Fruit fly (Drosophila melanogaster) whole organism, embryonic: ENCODE results near the gene CHES-1-like.

Source experiments
- Adf1 ChIP-seq: fragments of 200-800 bp; sonication (Bioruptor generic); IDR thresholded peaks from 2 replicates; pipeline ENCODE4 v1.3.6; 2022; ENCODE audit warnings: missing biosample characterization, missing genetic modification characterization
- Atf6 ChIP-seq: fragments of 200-800 bp; sonication (Bioruptor generic); IDR thresholded peaks from 2 replicates; pipeline ENCODE4 v1.3.6; 2022; ENCODE audit warnings: missing biosample characterization, missing genetic modification characterization
- CG11695 ChIP-seq: fragments of 200-800 bp; sonication (Bioruptor generic); IDR thresholded peaks from 3 replicates; pipeline ENCODE4 v1.3.6; 2022; ENCODE audit warnings: missing biosample characterization, missing genetic modification characterization
- CG12769 ChIP-seq: fragments of 200-800 bp; sonication (Bioruptor generic); optimal IDR thresholded peaks from 2 replicates; lab custom pipeline; 2019; ENCODE audit warnings: missing biosample characterization, mild to moderate bottlenecking, missing genetic modification characterization, moderate library complexity
- CG12942 ChIP-seq: fragments of 200-800 bp; sonication (Bioruptor generic); optimal IDR thresholded peaks from 3 replicates; lab custom pipeline; 2016; ENCODE audit warnings: missing biosample characterization, missing genetic modification characterization
- CG13296 ChIP-seq: fragments of 200-800 bp; sonication (Bioruptor generic); optimal IDR thresholded peaks from 3 replicates; lab custom pipeline; 2018; ENCODE audit warnings: missing biosample characterization, mild to moderate bottlenecking, missing genetic modification characterization
- CG15601 ChIP-seq: fragments of 200-800 bp; sonication (Bioruptor generic); optimal IDR thresholded peaks from 3 replicates; lab custom pipeline; 2019; ENCODE audit warnings: missing biosample characterization, mild to moderate bottlenecking, missing genetic modification characterization, moderate library complexity
- CG1602 ChIP-seq: fragments of 200-800 bp; sonication (Bioruptor generic); optimal IDR thresholded peaks from 3 replicates; lab custom pipeline; 2016; ENCODE audit warnings: missing biosample characterization, missing genetic modification characterization
- CG17359 ChIP-seq: fragments of 200-800 bp; sonication (Bioruptor generic); optimal IDR thresholded peaks from 3 replicates; lab custom pipeline; 2018; ENCODE audit warnings: missing biosample characterization, mild to moderate bottlenecking, missing genetic modification characterization, moderate library complexity
- CG17385 ChIP-seq: fragments of 200-800 bp; sonication (Bioruptor generic); optimal IDR thresholded peaks from 3 replicates; lab custom pipeline; 2018; ENCODE audit warnings: missing biosample characterization, mild to moderate bottlenecking, missing genetic modification characterization
- CG2712 ChIP-seq: fragments of 200-800 bp; optimal IDR thresholded peaks from 3 replicates; lab custom pipeline; 2019; ENCODE audit warnings: missing biosample characterization, mild to moderate bottlenecking, missing genetic modification characterization, moderate library complexity
- CG30020 ChIP-seq: fragments of 200-800 bp; optimal IDR thresholded peaks from 2 replicates; lab custom pipeline; 2019; ENCODE audit warnings: missing biosample characterization, mild to moderate bottlenecking, missing genetic modification characterization, moderate library complexity
- CG30431 ChIP-seq: fragments of 200-800 bp; sonication (Bioruptor generic); optimal IDR thresholded peaks from 2 replicates; lab custom pipeline; 2017; ENCODE audit warnings: missing biosample characterization, missing genetic modification characterization
- CG7357 ChIP-seq: fragments of 200-800 bp; sonication (Bioruptor generic); IDR thresholded peaks from 3 replicates; pipeline ENCODE4 v1.3.6; 2022; ENCODE audit warnings: missing biosample characterization, missing genetic modification characterization
- CG7839 ChIP-seq: fragments of 200-800 bp; sonication (Bioruptor generic); optimal IDR thresholded peaks from 3 replicates; lab custom pipeline; 2018; ENCODE audit warnings: missing biosample characterization, mild to moderate bottlenecking, missing genetic modification characterization, moderate library complexity
- CG8290 ChIP-seq, 3 experiments: fragments of 200-800 bp; sonication (Bioruptor generic); optimal IDR thresholded peaks; 2 replicates each; lab custom pipeline; 2016 to 2019; ENCODE audit warnings: missing biosample characterization in 3 of 3, missing genetic modification characterization in 3 of 3, mild to moderate bottlenecking in 2 of 3, moderate library complexity in 1 of 3
- CG8944 ChIP-seq: fragments of 200-800 bp; sonication (Bioruptor generic); optimal IDR thresholded peaks from 3 replicates; lab custom pipeline; 2016; ENCODE audit warnings: missing biosample characterization, missing genetic modification characterization
- Dp ChIP-seq: fragments of 200-800 bp; sonication (Bioruptor generic); optimal IDR thresholded peaks from 2 replicates; lab custom pipeline; 2018; ENCODE audit warnings: missing biosample characterization, mild to moderate bottlenecking, missing genetic modification characterization, moderate library complexity
- Drgx ChIP-seq: fragments of 200-800 bp; sonication (Bioruptor generic); IDR thresholded peaks from 2 replicates; pipeline ENCODE4 v1.3.6; 2022; ENCODE audit warnings: missing biosample characterization, missing genetic modification characterization
- Kr ChIP-seq: fragments of 200-800 bp; sonication (Bioruptor generic); optimal IDR thresholded peaks from 2 replicates; lab custom pipeline; 2017; ENCODE audit warnings: missing biosample characterization, mild to moderate bottlenecking, missing genetic modification characterization
- Med ChIP-seq: fragments of 200-800 bp; sonication (Bioruptor generic); peaks from one replicate; lab custom pipeline; 2016; ENCODE audit warnings: missing biosample characterization, missing genetic modification characterization, mild to moderate bottlenecking, inconsistent platforms, moderate library complexity
- Myb ChIP-seq: fragments of 200-800 bp; sonication (Bioruptor generic); optimal IDR thresholded peaks from 2 replicates; lab custom pipeline; 2016; ENCODE audit warnings: missing biosample characterization, missing genetic modification characterization
- Pdp1 ChIP-seq, 2 experiments: fragments of 200-800 bp; sonication (Bioruptor generic); optimal IDR thresholded peaks; 3 replicates each; lab custom pipeline; 2016; ENCODE audit warnings: missing biosample characterization in 2 of 2, missing genetic modification characterization in 2 of 2, mild to moderate bottlenecking in 1 of 2, moderate library complexity in 1 of 2
- Rfx ChIP-seq: fragments of 200-800 bp; sonication (Bioruptor generic); IDR thresholded peaks from 2 replicates; pipeline ENCODE4 v1.3.6; 2022; ENCODE audit warnings: missing biosample characterization, missing genetic modification characterization
- ato ChIP-seq: fragments of 200-800 bp; sonication (Bioruptor generic); IDR thresholded peaks from 2 replicates; pipeline ENCODE4 v1.3.6; 2022; ENCODE audit warnings: missing biosample characterization, missing genetic modification characterization; ENCODE audit not compliant: partially characterized antibody
- cg ChIP-seq: fragments of 200-800 bp; sonication (Bioruptor generic); optimal IDR thresholded peaks from 3 replicates; lab custom pipeline; 2019; ENCODE audit warnings: missing biosample characterization, mild to moderate bottlenecking, missing genetic modification characterization, moderate library complexity
- ci ChIP-seq: fragments of 200-800 bp; sonication (Bioruptor generic); IDR thresholded peaks from 3 replicates; pipeline ENCODE4 v1.3.6; 2022; ENCODE audit warnings: missing biosample characterization, missing genetic modification characterization
- crol ChIP-seq: fragments of 200-800 bp; sonication (Bioruptor generic); IDR thresholded peaks from 2 replicates; pipeline ENCODE4 v1.3.6; 2022; ENCODE audit warnings: missing biosample characterization, missing genetic modification characterization
- dmrt99B ChIP-seq: fragments of 200-800 bp; sonication (Bioruptor generic); optimal IDR thresholded peaks from 2 replicates; lab custom pipeline; 2018; ENCODE audit warnings: missing biosample characterization, mild to moderate bottlenecking, missing genetic modification characterization, moderate library complexity
- eve ChIP-seq, 2 experiments: fragments of >200 bp; optimal IDR thresholded peaks; 2 replicates each; lab custom pipeline; 2017; ENCODE audit warnings: missing biosample characterization in 2 of 2, missing genetic modification characterization in 2 of 2
- fd96Cb ChIP-seq: fragments of 200-800 bp; sonication (Bioruptor generic); optimal IDR thresholded peaks from 2 replicates; lab custom pipeline; 2018; ENCODE audit warnings: missing biosample characterization, mild to moderate bottlenecking, missing genetic modification characterization, moderate library complexity
- hbn ChIP-seq: fragments of 200-800 bp; sonication (Bioruptor generic); IDR thresholded peaks from 2 replicates; pipeline ENCODE4 v1.3.6; 2022; ENCODE audit warnings: missing biosample characterization, missing genetic modification characterization; ENCODE audit not compliant: partially characterized antibody
- inv ChIP-seq: fragments of 200-800 bp; sonication (Bioruptor generic); IDR thresholded peaks from 2 replicates; pipeline ENCODE4 v1.3.6; 2022; ENCODE audit warnings: missing biosample characterization, missing genetic modification characterization; ENCODE audit not compliant: partially characterized antibody
- jigr1 ChIP-seq: fragments of 200-800 bp; sonication (Bioruptor generic); IDR thresholded peaks from 3 replicates; pipeline ENCODE4 v1.3.6; 2022; ENCODE audit warnings: missing biosample characterization, missing genetic modification characterization
- lilli ChIP-seq: fragments of 200-800 bp; sonication (Bioruptor generic); optimal IDR thresholded peaks from 3 replicates; lab custom pipeline; 2016; ENCODE audit warnings: missing biosample characterization, missing genetic modification characterization
- lmd ChIP-seq: fragments of 200-800 bp; sonication (Bioruptor generic); IDR thresholded peaks from 2 replicates; pipeline ENCODE4 v1.3.6; 2022; ENCODE audit warnings: missing biosample characterization, missing genetic modification characterization
- pfk ChIP-seq: fragments of 200-800 bp; sonication (Bioruptor generic); optimal IDR thresholded peaks from 2 replicates; lab custom pipeline; 2018; ENCODE audit warnings: missing biosample characterization, mild to moderate bottlenecking, missing genetic modification characterization, moderate library complexity
- sens ChIP-seq: fragments of 200-800 bp; sonication (Bioruptor generic); peaks from one replicate; lab custom pipeline; 2016; ENCODE audit warnings: missing biosample characterization, missing genetic modification characterization
- slou ChIP-seq: fragments of 200-800 bp; sonication (Bioruptor generic); optimal IDR thresholded peaks from 3 replicates; lab custom pipeline; 2016; ENCODE audit warnings: missing biosample characterization, missing genetic modification characterization
- sqz ChIP-seq: fragments of 200-800 bp; sonication (Bioruptor generic); optimal IDR thresholded peaks from 3 replicates; lab custom pipeline; 2018; ENCODE audit warnings: missing biosample characterization, mild to moderate bottlenecking, missing genetic modification characterization
- ssp ChIP-seq: fragments of 200-800 bp; sonication (Bioruptor generic); IDR thresholded peaks from 2 replicates; pipeline ENCODE4 v1.3.6; 2022; ENCODE audit warnings: missing biosample characterization, missing genetic modification characterization
- stwl ChIP-seq: fragments of 200-800 bp; sonication (Bioruptor generic); optimal IDR thresholded peaks from 3 replicates; lab custom pipeline; 2018; ENCODE audit warnings: missing biosample characterization, mild to moderate bottlenecking, missing genetic modification characterization, moderate library complexity
- tgo ChIP-seq: fragments of 200-800 bp; sonication (Bioruptor generic); IDR thresholded peaks from 3 replicates; pipeline ENCODE4 v1.3.6; 2022; ENCODE audit warnings: missing biosample characterization, missing genetic modification characterization
- tll ChIP-seq, 2 experiments: fragments of 200-800 bp in 1 of 2; fragments of >200 bp in 1 of 2; sonication (Bioruptor generic) in 1 of 2; optimal IDR thresholded peaks; 2 replicates each; lab custom pipeline; 2017 to 2019; ENCODE audit warnings: missing biosample characterization in 2 of 2, missing genetic modification characterization in 2 of 2, mild to moderate bottlenecking in 1 of 2, moderate library complexity in 1 of 2
- twi ChIP-seq: fragments of 200-800 bp; optimal IDR thresholded peaks from 2 replicates; lab custom pipeline; 2019; ENCODE audit warnings: missing biosample characterization, mild to moderate bottlenecking, missing genetic modification characterization, moderate library complexity
- vfl ChIP-seq: fragments of 200-800 bp; sonication (Bioruptor generic); optimal IDR thresholded peaks from 2 replicates; lab custom pipeline; 2016; ENCODE audit warnings: missing biosample characterization, missing genetic modification characterization
- wek ChIP-seq: fragments of 200-800 bp; sonication (Bioruptor generic); optimal IDR thresholded peaks from 3 replicates; lab custom pipeline; 2018; ENCODE audit warnings: missing biosample characterization, mild to moderate bottlenecking, missing genetic modification characterization, moderate library complexity

CHES-1-like gene

DNA sequence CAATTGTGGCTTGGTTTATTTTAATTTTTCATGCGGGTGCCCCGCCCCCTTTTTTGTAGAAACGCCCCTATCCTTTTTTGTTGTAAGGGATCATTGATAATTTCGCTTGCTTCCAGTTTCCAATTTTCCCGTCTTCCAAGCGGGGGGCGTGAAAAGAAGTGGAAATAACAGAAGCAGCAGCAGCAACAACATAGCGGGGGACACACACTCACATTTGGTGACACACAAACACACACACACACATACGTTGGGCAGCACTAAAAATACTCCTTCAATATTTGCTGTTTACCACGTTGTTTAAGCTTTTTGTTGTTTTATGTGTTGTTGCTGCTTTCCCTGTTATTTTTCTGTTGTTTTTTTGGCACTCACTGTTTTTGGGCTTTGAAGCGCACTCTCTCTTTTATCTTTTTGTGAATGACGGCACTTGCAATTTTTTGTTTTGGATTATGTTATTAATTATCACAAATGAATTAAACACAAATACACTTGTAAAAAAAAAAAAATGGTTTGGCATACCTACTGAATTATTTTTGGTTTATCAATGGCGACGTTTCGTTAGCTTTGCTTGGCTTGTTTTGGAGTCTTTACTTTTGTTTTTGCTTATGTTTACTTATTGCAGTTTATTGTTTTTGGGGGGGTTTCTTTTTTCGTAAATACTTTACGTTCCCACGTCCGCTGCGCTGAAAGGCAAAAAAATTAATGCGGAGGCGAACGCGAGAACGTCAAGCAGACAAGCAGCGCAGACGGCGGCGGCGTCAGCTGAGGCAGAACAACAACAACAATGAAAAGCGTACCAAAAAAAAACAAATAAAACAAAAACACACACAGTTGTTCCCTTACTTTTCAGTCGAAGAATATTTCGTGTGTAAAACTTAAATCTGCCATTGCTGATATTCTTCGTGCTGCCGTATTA lies 4.7 kb downstream of the CHES-1-like start (continued):
- TF ChIP-seq wek (GFP tag; lab: Kevin White, UChicago) (peak; percentile 15), twi (tag; lab: Kevin White, UChicago) (peak; percentile 22), Rfx (GFP tag; lab: Robert Waterston, UW) (peak; percentile 22; the same call in 1 of the 2 replicates), Myb (GFP tag; lab: Kevin White, UChicago) (no peak), sens (peak; percentile 41), CG8290 (GFP tag; optimal IDR thresholded peaks at IDR 0.05; lab: Kevin White, UChicago) (no peak), CG8290 (tag; optimal IDR thresholded peaks at IDR 0.05; lab: Kevin White, UChicago) (peak in 1 of 2 experiments; percentile 36), CG2712 (tag; lab: Kevin White, UChicago) (no peak), Med (GFP tag; lab: Kevin White, UChicago) (peak; percentile 74), Adf1 (peak; percentile 87), tll (GFP tag; optimal IDR thresholded peaks at IDR 0.05; lab: Kevin White, UChicago) (no peak), CG12769 (tag; lab: Kevin White, UChicago) (peak; percentile 14), CG15601 (tag; lab: Kevin White, UChicago) (peak; percentile 36), CG1602 (GFP tag; lab: Kevin White, UChicago) (no peak), ato (GFP tag; lab: Robert Waterston, UW) (no peak), dmrt99B (tag; lab: Kevin White, UChicago) (peak; percentile 5), lmd (GFP tag; lab: Robert Waterston, UW) (no peak), CG7839 (tag; lab: Kevin White, UChicago) (no peak), crol (peak; percentile 61), ci (GFP tag; lab: Robert Waterston, UW) (peak; percentile 53; the same call in 2 of the 3 replicates), CG17359 (tag; lab: Kevin White, UChicago) (peak; percentile 7), hbn (GFP tag; lab: Robert Waterston, UW) (no peak), Drgx (peak; percentile 5; the same call in 1 of the 2 replicates), sqz (GFP tag; lab: Kevin White, UChicago) (peak; percentile 23), cg (GFP tag; lab: Kevin White, UChicago) (peak; percentile 48)

DNA sequence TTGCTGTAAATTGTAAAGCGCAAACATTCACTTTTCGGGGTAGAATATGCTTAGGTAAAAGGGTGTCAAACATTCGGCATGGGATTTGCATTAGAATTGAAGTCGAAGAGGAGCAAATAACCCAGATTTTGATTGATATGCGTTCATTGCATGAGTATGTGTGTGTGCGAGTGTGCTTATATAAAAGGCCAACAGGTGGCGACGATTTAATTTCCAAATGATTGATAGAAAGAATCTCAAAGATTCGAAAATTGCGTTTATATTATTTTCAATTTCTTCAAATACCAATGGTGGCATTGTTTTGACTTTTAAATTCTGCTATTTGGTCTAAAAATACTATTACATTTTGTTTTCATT lies 5.3 kb downstream of the CHES-1-like start:
- no peak for TF ChIP-seq stwl (tag; lab: Kevin White, UChicago)
- peak; percentile 69 for TF ChIP-seq sens
- TF ChIP-seq ssp (GFP tag; lab: Robert Waterston, UW), result no peak
- no peak for TF ChIP-seq CG8944 (GFP tag; lab: Kevin White, UChicago)
- peak in 1 of 2 experiments; percentile 39 for TF ChIP-seq eve (GFP tag; optimal IDR thresholded peaks at IDR 0.05; lab: Kevin White, UChicago)
- no peak for TF ChIP-seq lilli (GFP tag; lab: Kevin White, UChicago)
- TF ChIP-seq Dp, result no peak
- no peak for TF ChIP-seq pfk (GFP tag; lab: Kevin White, UChicago)
- no peak for TF ChIP-seq CG17385
- TF ChIP-seq CG30431 (GFP tag; lab: Kevin White, UChicago), result peak; percentile 11
- no peak for TF ChIP-seq CG13296 (GFP tag; lab: Kevin White, UChicago)
- peak; percentile 6 for TF ChIP-seq vfl (GFP tag; lab: Kevin White, UChicago)
- TF ChIP-seq Kr (GFP tag; lab: Kevin White, UChicago), result no peak
- no peak for TF ChIP-seq CG12942
- no peak for TF ChIP-seq CG30020 (tag; lab: Kevin White, UChicago)
- TF ChIP-seq Pdp1 (GFP tag; optimal IDR thresholded peaks at IDR 0.05; lab: Kevin White, UChicago), result peak in 1 of 2 experiments; percentile 63
- TF ChIP-seq CG11695 (GFP tag; lab: Robert Waterston, UW), result 0 out of 3 replicates have a peak, but pooled peaks have one; percentile 0
- TF ChIP-seq fd96Cb (tag; lab: Kevin White, UChicago), result peak; percentile 41
- no peak for TF ChIP-seq slou (GFP tag; lab: Kevin White, UChicago)
- TF ChIP-seq Atf6 (GFP tag; lab: Robert Waterston, UW), result peak; percentile 4; the same call in 1 of the 2 replicates
- TF ChIP-seq inv, result no peak
- TF ChIP-seq CG7357 (GFP tag; lab: Robert Waterston, UW), result 0 out of 3 replicates have a peak, but pooled peaks have one; percentile 3
- TF ChIP-seq tgo (GFP tag; lab: Robert Waterston, UW), result no peak
- TF ChIP-seq jigr1 (GFP tag; lab: Robert Waterston, UW), result no peak
